Fruit fly (Drosophila melanogaster): ENCODE results near the gene Alg10.

The Alg10 gene

DNA sequence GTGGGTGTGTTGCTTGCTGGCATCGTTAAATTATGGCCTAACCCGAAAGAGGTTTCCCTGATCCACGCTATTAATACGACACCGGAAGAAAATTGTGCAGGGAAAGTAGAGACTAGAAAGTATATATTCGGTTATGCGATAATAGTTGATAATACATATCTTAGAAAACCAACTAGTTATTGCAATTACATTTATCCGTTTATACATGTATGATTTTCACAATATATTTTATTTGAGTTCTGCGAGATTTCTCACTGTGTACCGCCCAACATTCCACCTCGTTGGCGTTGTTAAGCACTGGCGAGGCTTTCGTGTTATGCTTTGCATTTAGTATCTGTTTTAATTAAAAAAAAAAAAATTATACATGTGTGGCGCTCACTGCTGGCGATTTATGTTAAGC is 9.4 kb upstream of the Alg10 start (continued):
- TF ChIP-seq h (optimal IDR thresholded peaks at IDR 0.05) (no peak), ara (GFP tag; IDR thresholded peaks at IDR 0.05) (0 out of 2 replicates have a peak, but pooled peaks have one; percentile 14), Dek (tag; optimal IDR thresholded peaks at IDR 0.05) (no peak), CG33557 (GFP tag; optimal IDR thresholded peaks at IDR 0.05) (no peak), kay (GFP tag; optimal IDR thresholded peaks at IDR 0.05) (no peak), Fer2 (tag; optimal IDR thresholded peaks at IDR 0.05) (no peak), CG9609 (GFP tag; optimal IDR thresholded peaks at IDR 0.05) (no peak), CG3847 (GFP tag; IDR thresholded peaks at IDR 0.05) (no peak), CG18476 (GFP tag; optimal IDR thresholded peaks at IDR 0.05) (no peak), Side (GFP tag; optimal IDR thresholded peaks at IDR 0.05) (no peak), Tbp (GFP tag; optimal IDR thresholded peaks at IDR 0.05) (no peak), pan (optimal IDR thresholded peaks at IDR 0.05) (no peak), pan (GFP tag; optimal IDR thresholded peaks at IDR 0.05 in 1 of 2, IDR thresholded peaks at IDR 0.05 in 1 of 2) (peak in 1 of 2 experiments; percentile 64), CG10431 (GFP tag; optimal IDR thresholded peaks at IDR 0.05) (no peak), gfzf (GFP tag; optimal IDR thresholded peaks at IDR 0.05) (no peak), CG10959 (GFP tag; IDR thresholded peaks at IDR 0.05) (no peak), CG8765 (GFP tag; IDR thresholded peaks at IDR 0.05) (no peak), ind (GFP tag; optimal IDR thresholded peaks at IDR 0.05) (no peak), Xrp1 (GFP tag; IDR thresholded peaks at IDR 0.05) (no peak), CG34422 (GFP tag; IDR thresholded peaks at IDR 0.05) (no peak; the same call in 2 of the 3 replicates), caup (GFP tag; optimal IDR thresholded peaks at IDR 0.05; ENCODE audit: severe bottlenecking) (no peak), CG10274 (GFP tag; optimal IDR thresholded peaks at IDR 0.05) (no peak), tgo (GFP tag; IDR thresholded peaks at IDR 0.05) (peak; percentile 47; the same call in 1 of the 3 replicates), sens-2 (GFP tag; IDR thresholded peaks at IDR 0.05) (no peak), wdn (GFP tag; IDR thresholded peaks at IDR 0.05) (no peak), pros (GFP tag; optimal IDR thresholded peaks at IDR 0.05) (no peak), cato (GFP tag; optimal IDR thresholded peaks at IDR 0.05; ENCODE audit: borderline replicate concordance) (no peak), Hmx (GFP tag; optimal IDR thresholded peaks at IDR 0.05) (no peak), CG12299 (tag; optimal IDR thresholded peaks at IDR 0.05) (no peak), her (GFP tag; optimal IDR thresholded peaks at IDR 0.05) (no peak), CG12744 (GFP tag; optimal IDR thresholded peaks at IDR 0.05) (no peak), CG1024 (GFP tag; IDR thresholded peaks at IDR 0.05) (no peak), usp (GFP tag; optimal IDR thresholded peaks at IDR 0.05) (no peak), Hmr (GFP tag; optimal IDR thresholded peaks at IDR 0.05) (no peak), CG8924 (tag; optimal IDR thresholded peaks at IDR 0.05) (no peak), Oaz (GFP tag; IDR thresholded peaks at IDR 0.05) (no peak), CG10654 (GFP tag; optimal IDR thresholded peaks at IDR 0.05) (no peak), Taf1 (GFP tag; IDR thresholded peaks at IDR 0.05) (no peak), CHES-1-like (GFP tag; optimal IDR thresholded peaks at IDR 0.05) (no peak), onecut (GFP tag; IDR thresholded peaks at IDR 0.05) (no peak), grn (GFP tag; optimal IDR thresholded peaks at IDR 0.05) (no peak), org-1 (GFP tag; optimal IDR thresholded peaks at IDR 0.05) (no peak), CG10565 (GFP tag; optimal IDR thresholded peaks at IDR 0.05) (no peak), Med (GFP tag) (peak; percentile 72), dmrt11E (tag; optimal IDR thresholded peaks at IDR 0.05) (no peak), mam (GFP tag; optimal IDR thresholded peaks at IDR 0.05) (no peak), sna (GFP tag; IDR thresholded peaks at IDR 0.05; ENCODE audit: partially characterized antibody) (no peak), sug (tag; optimal IDR thresholded peaks at IDR 0.05) (no peak), Dip3 (GFP tag; optimal IDR thresholded peaks at IDR 0.05) (no peak), Rx (GFP tag; IDR thresholded peaks at IDR 0.05) (no peak), B-H1 (GFP tag; IDR thresholded peaks at IDR 0.05) (no peak), br (optimal IDR thresholded peaks at IDR 0.05) (no peak), nerfin-1 (tag; optimal IDR thresholded peaks at IDR 0.05) (no peak), CG6683 (GFP tag; optimal IDR thresholded peaks at IDR 0.05) (no peak)

Data from whole organism, embryonic.